Worm (Caenorhabditis elegans): ENCODE results near the gene F19G12.11.

DNA sequence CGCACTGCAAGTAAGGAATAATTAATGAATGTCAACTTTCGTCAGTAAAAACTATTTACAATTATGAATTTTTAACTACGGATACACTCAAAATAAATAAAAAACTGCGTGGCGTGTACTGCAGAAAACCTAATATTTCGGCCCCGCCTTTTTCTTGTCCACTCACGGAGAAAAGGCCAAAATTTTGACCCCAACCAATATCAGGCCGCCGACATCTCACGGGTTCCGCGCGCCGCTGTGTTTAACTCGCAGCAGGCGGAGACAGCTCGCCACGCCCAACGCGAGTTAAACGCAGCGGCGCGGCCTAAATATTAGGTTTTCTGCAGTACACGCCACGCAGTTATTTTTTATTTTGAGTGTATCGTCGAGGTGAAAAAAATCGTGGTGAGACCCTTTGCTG, 44.9 kb upstream of the F19G12.11 start:
- TF ChIP-seq nhr-11 (tag; optimal IDR thresholded peaks at IDR 0.05), result no peak
- TF ChIP-seq nhr-237 (tag; optimal IDR thresholded peaks at IDR 0.05), result no peak
- TF ChIP-seq lsy-2 (tag; optimal IDR thresholded peaks at IDR 0.05), result no peak
- no peak for TF ChIP-seq ztf-11 (tag; optimal IDR thresholded peaks at IDR 0.05)
- TF ChIP-seq unc-62 (GFP tag; optimal IDR thresholded peaks at IDR 0.05), result no peak
- no peak for TF ChIP-seq blmp-1 (tag; optimal IDR thresholded peaks at IDR 0.05; ENCODE audit: insufficient read depth)
- no peak for TF ChIP-seq mdl-1 (tag; optimal IDR thresholded peaks at IDR 0.05)
- no peak for TF ChIP-seq zag-1 (tag; optimal IDR thresholded peaks at IDR 0.05)
- TF ChIP-seq aly-2 (tag; optimal IDR thresholded peaks at IDR 0.05), result no peak

All from whole organism, L2 larva.